Fruit fly (Drosophila melanogaster) whole organism, embryonic: ENCODE results near the gene CG43131.

Source experiments
- Bteb2 ChIP-seq: fragments of 200-800 bp; sonication (Bioruptor generic); optimal IDR thresholded peaks from 2 replicates; lab custom pipeline; 2016; ENCODE audit warnings: missing biosample characterization, missing genetic modification characterization
- CG11247 ChIP-seq: fragments of 200-800 bp; sonication (Bioruptor generic); IDR thresholded peaks from 2 replicates; pipeline ENCODE4 v1.3.6; 2022; ENCODE audit warnings: missing biosample characterization, missing genetic modification characterization
- CG11695 ChIP-seq: fragments of 200-800 bp; sonication (Bioruptor generic); IDR thresholded peaks from 3 replicates; pipeline ENCODE4 v1.3.6; 2022; ENCODE audit warnings: missing biosample characterization, missing genetic modification characterization
- CG12104 ChIP-seq: fragments of 200-800 bp; sonication (Bioruptor generic); optimal IDR thresholded peaks from 3 replicates; lab custom pipeline; 2016; ENCODE audit warnings: missing biosample characterization, missing genetic modification characterization
- CG12236 ChIP-seq: fragments of 200-800 bp; sonication (Bioruptor generic); optimal IDR thresholded peaks from 2 replicates; lab custom pipeline; 2016; ENCODE audit warnings: missing biosample characterization, missing genetic modification characterization
- CG1233 ChIP-seq: fragments of 200-800 bp; sonication (Bioruptor generic); optimal IDR thresholded peaks from 4 replicates; lab custom pipeline; 2018; ENCODE audit warnings: missing biosample characterization, mild to moderate bottlenecking, missing genetic modification characterization
- CG12659 ChIP-seq: fragments of 200-800 bp; sonication (Bioruptor generic); optimal IDR thresholded peaks from 3 replicates; lab custom pipeline; 2017; ENCODE audit warnings: mild to moderate bottlenecking, missing biosample characterization, missing genetic modification reagents, missing genetic modification characterization
- CG14710 ChIP-seq: fragments of 200-800 bp; sonication (Bioruptor generic); optimal IDR thresholded peaks from 3 replicates; lab custom pipeline; 2019; ENCODE audit warnings: missing biosample characterization, mild to moderate bottlenecking, missing genetic modification characterization, moderate library complexity
- CG17186 ChIP-seq: fragments of 200-800 bp; sonication (Bioruptor generic); optimal IDR thresholded peaks from 3 replicates; lab custom pipeline; 2017; ENCODE audit warnings: missing biosample characterization, missing genetic modification reagents, missing genetic modification characterization
- CG18011 ChIP-seq: fragments of 200-800 bp; sonication (Bioruptor generic); optimal IDR thresholded peaks from 2 replicates; lab custom pipeline; 2017; ENCODE audit warnings: missing biosample characterization, missing genetic modification characterization, mild to moderate bottlenecking, moderate library complexity, missing genotype
- CG18599 ChIP-seq: fragments of 200-800 bp; sonication (Bioruptor generic); optimal IDR thresholded peaks from 3 replicates; lab custom pipeline; 2017; ENCODE audit warnings: missing biosample characterization, missing genetic modification characterization, mild to moderate bottlenecking, moderate library complexity, missing genetic modification reagents
- CG2202 ChIP-seq: fragments of 200-800 bp; sonication (Bioruptor generic); optimal IDR thresholded peaks from 2 replicates; lab custom pipeline; 2018; ENCODE audit warnings: missing biosample characterization, mild to moderate bottlenecking, missing genetic modification characterization
- CG2712 ChIP-seq: fragments of 200-800 bp; optimal IDR thresholded peaks from 3 replicates; lab custom pipeline; 2019; ENCODE audit warnings: missing biosample characterization, mild to moderate bottlenecking, missing genetic modification characterization, moderate library complexity
- CG2875 ChIP-seq: fragments of 200-800 bp; sonication (Bioruptor generic); optimal IDR thresholded peaks from 2 replicates; lab custom pipeline; 2017; ENCODE audit warnings: missing biosample characterization, mild to moderate bottlenecking, missing genetic modification characterization, missing genetic modification reagents
- CG31441 ChIP-seq: fragments of 200-800 bp; sonication (Bioruptor generic); IDR thresholded peaks from 2 replicates; pipeline ENCODE4 v1.3.6; 2022; ENCODE audit warnings: missing biosample characterization, missing genetic modification characterization
- CG3726 ChIP-seq: fragments of 200-800 bp; sonication (Bioruptor generic); IDR thresholded peaks from 3 replicates; pipeline ENCODE4, ENCODE4 v1.3.6; 2022; ENCODE audit warnings: missing biosample characterization, missing genetic modification characterization
- CG7556 ChIP-seq: fragments of 200-800 bp; sonication (Bioruptor generic); optimal IDR thresholded peaks from 2 replicates; lab custom pipeline; 2017; ENCODE audit warnings: missing biosample characterization, mild to moderate bottlenecking, missing genetic modification characterization
- CG8765 ChIP-seq: fragments of 200-800 bp; sonication (Bioruptor generic); IDR thresholded peaks from 2 replicates; pipeline ENCODE4 v1.3.6; 2022; ENCODE audit warnings: missing biosample characterization, missing genetic modification characterization
- CG9876 ChIP-seq: fragments of 200-800 bp; sonication (Bioruptor generic); optimal IDR thresholded peaks from 2 replicates; lab custom pipeline; 2016; ENCODE audit warnings: missing biosample characterization, missing genetic modification characterization
- D ChIP-seq, 2 experiments: fragments of 200-800 bp in 1 of 2; fragments of >200 bp in 1 of 2; sonication (Bioruptor generic) in 1 of 2; optimal IDR thresholded peaks; 2 replicates in 1 of 2; 3 replicates in 1 of 2; lab custom pipeline; 2017; ENCODE audit warnings: mild to moderate bottlenecking in 1 of 2, missing biosample characterization in 1 of 2, missing genetic modification characterization in 1 of 2, missing genetic modification reagents in 1 of 2
- Deaf1 ChIP-seq: fragments of 200-800 bp; optimal IDR thresholded peaks from 3 replicates; lab custom pipeline; 2019; ENCODE audit warnings: missing biosample characterization, mild to moderate bottlenecking, missing genetic modification characterization, moderate library complexity
- Dek ChIP-seq: fragments of 200-800 bp; sonication (Bioruptor generic); optimal IDR thresholded peaks from 3 replicates; lab custom pipeline; 2019; ENCODE audit warnings: missing biosample characterization, mild to moderate bottlenecking, missing genetic modification characterization, moderate library complexity
- Doc3 ChIP-seq: fragments of 200-800 bp; sonication (Bioruptor generic); IDR thresholded peaks from 3 replicates; pipeline ENCODE4 v1.3.6; 2022; ENCODE audit warnings: missing biosample characterization, missing genetic modification characterization; ENCODE audit not compliant: partially characterized antibody
- Eip74EF ChIP-seq, 2 experiments: fragments of 200-800 bp in 1 of 2; fragments of >200 bp in 1 of 2; sonication (Bioruptor generic) in 1 of 2; optimal IDR thresholded peaks; 2 replicates each; lab custom pipeline; 2017 to 2019; ENCODE audit warnings: missing biosample characterization in 2 of 2, missing genetic modification characterization in 2 of 2, mild to moderate bottlenecking in 1 of 2, moderate library complexity in 1 of 2
- Ets65A ChIP-seq: fragments of 200-800 bp; sonication (Bioruptor generic); peaks from one replicate; lab custom pipeline; 2016; ENCODE audit warnings: missing biosample characterization, missing genetic modification characterization
- Gsc ChIP-seq: fragments of 200-800 bp; sonication (Bioruptor generic); IDR thresholded peaks from 2 replicates; pipeline ENCODE4 v1.3.6; 2022; ENCODE audit warnings: missing biosample characterization, missing genetic modification characterization
- Gug ChIP-seq: fragments of 200-800 bp; sonication (Bioruptor generic); IDR thresholded peaks from 4 replicates; pipeline ENCODE4 v1.3.6; 2022; ENCODE audit warnings: missing biosample characterization, missing genetic modification characterization
- Hey ChIP-seq: fragments of 200-800 bp; sonication (Bioruptor generic); optimal IDR thresholded peaks from 3 replicates; lab custom pipeline; 2018; ENCODE audit warnings: missing biosample characterization, mild to moderate bottlenecking, missing genetic modification characterization
- Hr51 ChIP-seq, 2 experiments: fragments of 200-800 bp; sonication (Bioruptor generic); optimal IDR thresholded peaks; 2 replicates in 1 of 2; 3 replicates in 1 of 2; lab custom pipeline; 2016 to 2018; ENCODE audit warnings: missing biosample characterization in 2 of 2, missing genetic modification characterization in 2 of 2, mild to moderate bottlenecking in 1 of 2, moderate library complexity in 1 of 2
- Kr ChIP-seq: fragments of 200-800 bp; sonication (Bioruptor generic); optimal IDR thresholded peaks from 2 replicates; lab custom pipeline; 2017; ENCODE audit warnings: missing biosample characterization, mild to moderate bottlenecking, missing genetic modification characterization
- NC2β ChIP-seq: fragments of 200-800 bp; sonication (Bioruptor generic); optimal IDR thresholded peaks from 2 replicates; lab custom pipeline; 2016; ENCODE audit warnings: missing biosample characterization, missing genetic modification characterization
- Nf-YC ChIP-seq: fragments of 200-800 bp; optimal IDR thresholded peaks from 3 replicates; lab custom pipeline; 2019; ENCODE audit warnings: missing biosample characterization, mild to moderate bottlenecking, missing genetic modification characterization, moderate library complexity
- Poxn ChIP-seq: fragments of 200-800 bp; sonication (Bioruptor generic); IDR thresholded peaks from 2 replicates; pipeline ENCODE4 v1.3.6; 2022; ENCODE audit warnings: missing biosample characterization, missing genetic modification characterization
- ac ChIP-seq: fragments of 200-800 bp; sonication (Bioruptor generic); optimal IDR thresholded peaks from 3 replicates; lab custom pipeline; 2017; ENCODE audit warnings: missing biosample characterization, mild to moderate bottlenecking, missing genetic modification characterization
- bowl ChIP-seq: fragments of 200-800 bp; sonication (Bioruptor generic); IDR thresholded peaks from 2 replicates; pipeline ENCODE4 v1.3.6; 2022; ENCODE audit warnings: missing biosample characterization, missing genetic modification characterization
- bsh ChIP-seq, 2 experiments: fragments of 200-800 bp; sonication (Bioruptor generic); optimal IDR thresholded peaks; 2 replicates each; lab custom pipeline; 2017 to 2018; ENCODE audit warnings: mild to moderate bottlenecking in 2 of 2, missing biosample characterization in 2 of 2, missing genetic modification characterization in 2 of 2, moderate library complexity in 1 of 2
- cad ChIP-seq: fragments of >200 bp; optimal IDR thresholded peaks from 2 replicates; lab custom pipeline; 2017; ENCODE audit warnings: missing biosample characterization, missing genetic modification characterization
- caup ChIP-seq: fragments of 200-800 bp; sonication (Bioruptor generic); optimal IDR thresholded peaks from 3 replicates; lab custom pipeline; 2017; ENCODE audit warnings: missing biosample characterization, mild to moderate bottlenecking, missing genetic modification characterization, moderate library complexity; ENCODE audit not compliant: severe bottlenecking
- chm ChIP-seq: fragments of 200-800 bp; sonication (Bioruptor generic); IDR thresholded peaks from 2 replicates; pipeline ENCODE4 v1.3.6; 2022; ENCODE audit warnings: missing biosample characterization, missing genetic modification characterization
- dmrt11E ChIP-seq: fragments of 200-800 bp; sonication (Bioruptor generic); optimal IDR thresholded peaks from 3 replicates; lab custom pipeline; 2018; ENCODE audit warnings: missing biosample characterization, mild to moderate bottlenecking, missing genetic modification characterization, moderate library complexity
- eve ChIP-seq, 2 experiments: fragments of >200 bp; optimal IDR thresholded peaks; 2 replicates each; lab custom pipeline; 2017; ENCODE audit warnings: missing biosample characterization in 2 of 2, missing genetic modification characterization in 2 of 2
- fd64A ChIP-seq: fragments of 200-800 bp; sonication (Bioruptor generic); optimal IDR thresholded peaks from 3 replicates; lab custom pipeline; 2018; ENCODE audit warnings: missing biosample characterization, mild to moderate bottlenecking, missing genetic modification characterization
- nerfin-1 ChIP-seq: fragments of 200-800 bp; sonication (Bioruptor generic); optimal IDR thresholded peaks from 3 replicates; lab custom pipeline; 2019; ENCODE audit warnings: missing biosample characterization, mild to moderate bottlenecking, missing genetic modification characterization, moderate library complexity
- nmo ChIP-seq: fragments of 200-800 bp; sonication (Bioruptor generic); optimal IDR thresholded peaks from 2 replicates; lab custom pipeline; 2018; ENCODE audit warnings: missing biosample characterization, mild to moderate bottlenecking, missing genetic modification characterization, moderate library complexity
- oc ChIP-seq: fragments of 200-800 bp; sonication (Bioruptor generic); optimal IDR thresholded peaks from 2 replicates; lab custom pipeline; 2018; ENCODE audit warnings: missing biosample characterization, mild to moderate bottlenecking, missing genetic modification characterization, moderate library complexity
- ssp ChIP-seq: fragments of 200-800 bp; sonication (Bioruptor generic); IDR thresholded peaks from 2 replicates; pipeline ENCODE4 v1.3.6; 2022; ENCODE audit warnings: missing biosample characterization, missing genetic modification characterization

Gene CG43131

DNA sequence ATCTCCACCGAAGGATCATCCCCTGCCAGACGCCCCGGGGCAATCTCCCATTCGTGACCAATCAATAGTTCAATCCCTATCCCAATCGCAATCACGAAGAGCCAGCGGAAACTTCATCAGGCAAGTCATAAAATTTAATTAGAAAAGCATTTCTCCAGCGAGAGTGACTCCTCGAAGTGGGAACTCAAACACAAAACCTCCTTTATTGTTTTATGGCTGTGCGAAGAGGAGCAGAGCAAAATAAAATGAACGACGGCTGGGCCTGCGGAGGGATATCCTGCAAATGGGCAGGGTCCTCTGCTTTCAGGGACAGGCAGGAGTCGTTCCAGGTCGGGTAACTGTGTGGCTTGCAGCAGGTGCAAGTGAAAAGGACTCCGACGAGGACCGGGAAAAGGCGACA is 15.9 kb upstream of the CG43131 start (continued):
- no peak for TF ChIP-seq CG11695 (GFP tag; lab: Robert Waterston, UW)
- TF ChIP-seq Poxn (GFP tag; lab: Robert Waterston, UW), result no peak
- TF ChIP-seq CG12659 (GFP tag; lab: Kevin White, UChicago), result no peak
- no peak for TF ChIP-seq CG1233 (GFP tag; lab: Kevin White, UChicago)
- peak; percentile 36; the same call in 1 of the 2 replicates for TF ChIP-seq chm (GFP tag; lab: Robert Waterston, UW)
- no peak for TF ChIP-seq CG12104 (GFP tag; lab: Kevin White, UChicago)
- no peak for TF ChIP-seq CG9876 (GFP tag; lab: Kevin White, UChicago)
- no peak for TF ChIP-seq CG18011 (GFP tag; lab: Kevin White, UChicago)
- TF ChIP-seq Gug (GFP tag; lab: Robert Waterston, UW), result no peak
- peak; percentile 96 for TF ChIP-seq cad (GFP tag; lab: Kevin White, UChicago)
- TF ChIP-seq nmo (GFP tag; lab: Kevin White, UChicago), result no peak
- no peak for TF ChIP-seq CG12236
- no peak for TF ChIP-seq fd64A (GFP tag; lab: Kevin White, UChicago)
- no peak for TF ChIP-seq bowl (GFP tag; lab: Robert Waterston, UW)
- peak; percentile 39 for TF ChIP-seq ac (GFP tag; lab: Kevin White, UChicago)

DNA sequence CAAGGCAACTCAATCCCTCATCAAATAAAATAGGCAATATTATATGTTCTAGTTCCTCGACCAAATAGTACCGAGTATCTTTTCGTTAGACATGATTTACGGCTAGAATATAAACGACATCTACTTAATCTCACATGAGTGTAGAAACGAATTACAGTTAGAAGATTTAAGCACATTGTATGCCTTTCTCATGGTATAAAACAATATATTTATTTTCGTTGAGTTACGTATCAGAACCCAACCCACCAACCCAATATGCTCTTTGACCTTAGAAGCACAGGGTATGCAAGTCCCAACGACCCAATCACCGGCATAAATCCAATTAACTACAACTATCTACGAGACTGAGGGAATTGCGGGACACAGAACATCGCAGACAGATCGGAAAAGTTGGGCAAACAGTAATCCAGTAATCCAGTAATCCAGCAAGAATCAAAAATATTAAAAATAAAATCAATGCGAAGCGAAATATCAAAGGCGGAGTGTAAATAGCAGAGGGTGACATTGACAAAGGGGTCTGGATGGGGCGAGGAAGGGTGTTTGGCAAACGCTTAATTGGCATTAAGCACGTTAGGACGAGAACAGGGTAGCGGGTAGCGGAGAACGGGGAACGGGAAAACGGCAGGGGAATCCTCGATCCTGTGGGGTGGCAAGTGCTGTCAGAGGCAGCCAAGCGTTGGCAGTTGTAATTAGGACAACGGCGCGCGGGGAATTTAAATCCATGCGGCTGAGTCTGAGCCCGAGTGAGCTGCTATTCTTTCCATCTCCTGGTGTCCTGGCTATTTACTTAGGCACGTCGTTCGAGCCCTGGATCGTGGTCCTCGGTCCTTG is 13.5 kb upstream of the CG43131 start:
- TF ChIP-seq Nf-YC (tag; lab: Kevin White, UChicago), result no peak
- TF ChIP-seq D (optimal IDR thresholded peaks at IDR 0.05; lab: Kevin White, UChicago), result no peak
- TF ChIP-seq D (GFP tag; optimal IDR thresholded peaks at IDR 0.05; lab: Kevin White, UChicago), result no peak
- peak in 1 of 2 experiments; percentile 67 for TF ChIP-seq eve (GFP tag; optimal IDR thresholded peaks at IDR 0.05; lab: Kevin White, UChicago)
- TF ChIP-seq CG2875 (GFP tag; lab: Kevin White, UChicago), result no peak
- peak in 1 of 2 experiments; percentile 36 for TF ChIP-seq Hr51 (GFP tag; optimal IDR thresholded peaks at IDR 0.05; lab: Kevin White, UChicago)
- TF ChIP-seq oc, result peak; percentile 89
- TF ChIP-seq CG31441 (GFP tag; lab: Robert Waterston, UW), result peak; percentile 12; the same call in 1 of the 2 replicates
- TF ChIP-seq Kr (GFP tag; lab: Kevin White, UChicago), result peak; percentile 25
- TF ChIP-seq nerfin-1 (tag; lab: Kevin White, UChicago), result peak; percentile 62
- peak; percentile 53; the same call in 1 of the 2 replicates for TF ChIP-seq CG8765
- no peak for TF ChIP-seq ssp (GFP tag; lab: Robert Waterston, UW)
- no peak for TF ChIP-seq caup
- TF ChIP-seq CG1233 (GFP tag; lab: Kevin White, UChicago), result no peak
- no peak for TF ChIP-seq CG17186 (GFP tag; lab: Kevin White, UChicago)
- 0 out of 2 replicates have a peak, but pooled peaks have one; percentile 20 for TF ChIP-seq chm (GFP tag; lab: Robert Waterston, UW)
- peak; percentile 31 for TF ChIP-seq CG18599 (GFP tag; lab: Kevin White, UChicago)
- no peak for TF ChIP-seq Deaf1 (tag; lab: Kevin White, UChicago)
- TF ChIP-seq CG2712 (tag; lab: Kevin White, UChicago), result peak; percentile 32
- no peak for TF ChIP-seq Doc3 (GFP tag; lab: Robert Waterston, UW)
- TF ChIP-seq NC2β, result no peak
- no peak for TF ChIP-seq CG3726 (GFP tag; lab: Robert Waterston, UW)
- TF ChIP-seq CG2202, result no peak
- peak; percentile 50 for TF ChIP-seq dmrt11E (tag; lab: Kevin White, UChicago)
- TF ChIP-seq CG7556 (GFP tag; lab: Kevin White, UChicago), result no peak
- peak in 1 of 2 experiments; percentile 35 for TF ChIP-seq bsh (GFP tag; optimal IDR thresholded peaks at IDR 0.05; lab: Kevin White, UChicago)
- TF ChIP-seq Ets65A (GFP tag; lab: Kevin White, UChicago), result peak; percentile 61
- TF ChIP-seq Hey (tag; lab: Kevin White, UChicago), result peak; percentile 86
- no peak for TF ChIP-seq Dek (tag; lab: Kevin White, UChicago)
- TF ChIP-seq Eip74EF (GFP tag; optimal IDR thresholded peaks at IDR 0.05; lab: Kevin White, UChicago), result no peak
- TF ChIP-seq Bteb2 (GFP tag; lab: Kevin White, UChicago), result no peak
- no peak for TF ChIP-seq CG11247 (GFP tag; lab: Robert Waterston, UW)
- TF ChIP-seq Gsc (GFP tag; lab: Robert Waterston, UW), result no peak
- TF ChIP-seq CG14710, result peak; percentile 20
